Worm (Caenorhabditis elegans) whole organism, L4 larva: Measurements from ENCODE around the gene srh-269.

Source experiments
- egl-27 ChIP-seq: sonication (generic microtip); optimal IDR thresholded peaks from 3 replicates; lab custom pipeline; 2017; ENCODE audit warnings: missing biosample characterization, missing genetic modification reagents, missing genetic modification characterization
- hlh-30 ChIP-seq: sonication (generic microtip); optimal IDR thresholded peaks from 2 replicates; lab custom pipeline; 2017; ENCODE audit warnings: antibody characterized with exemption, mild to moderate bottlenecking, missing genetic modification characterization, missing compliant biosample characterization; ENCODE audit not compliant: insufficient read depth
- lin-38 ChIP-seq: fragments of 200-800 bp; sonication (Bioruptor generic); IDR thresholded peaks from 2 replicates; pipeline ENCODE4 v1.3.6; 2022; ENCODE audit warnings: missing genetic modification reagents, missing genetic modification characterization, missing compliant biosample characterization
- snpc-4 ChIP-seq: fragments of 150-350 bp; optimal IDR thresholded peaks from 2 replicates; lab custom pipeline; 2014; ENCODE audit warnings: missing biosample characterization, missing genetic modification characterization

DNA sequence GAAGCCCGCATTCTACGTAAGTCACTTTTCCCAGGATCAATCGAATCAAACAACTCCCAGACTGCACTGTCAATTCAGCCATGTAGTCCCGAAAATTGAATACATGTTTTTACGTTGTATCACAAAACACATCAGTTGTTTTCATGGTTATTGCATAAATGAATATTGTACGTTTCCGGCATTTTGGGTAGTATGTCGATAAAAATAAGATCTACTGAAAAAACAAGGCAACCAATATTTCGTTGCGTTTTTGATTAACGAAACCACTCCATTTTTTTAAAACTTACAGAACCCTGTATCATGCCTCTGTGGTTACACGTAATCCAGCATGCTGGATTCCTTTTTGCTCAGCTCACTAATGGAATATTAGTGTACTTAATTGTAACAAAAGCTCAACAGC is 18.7 kb downstream of the srh-269 start, which contains the start of gene str-149:
- TF ChIP-seq lin-38 (GFP tag; lab: Robert Waterston, UW) (no peak), snpc-4 (tag; lab: Kevin White, UChicago) (no peak), hlh-30 (tag; lab: Kevin White, UChicago) (no peak), egl-27 (no peak)
